Fruit fly (Drosophila melanogaster) whole organism: Measurements from ENCODE around the gene Cyp4s3.

Source experiments
- CG8478 ChIP-seq: fragments of >200 bp; optimal IDR thresholded peaks from 2 replicates; lab custom pipeline; 2018; ENCODE audit warnings: inconsistent platforms
- Dll ChIP-seq: fragments of >200 bp; optimal IDR thresholded peaks from 2 replicates; lab custom pipeline; 2017
- EcR ChIP-seq, 2 experiments: fragments of >200 bp; optimal IDR thresholded peaks; 2 replicates each; lab custom pipeline; 2017; ENCODE audit warnings: missing biosample characterization in 2 of 2, missing genetic modification characterization in 2 of 2, missing genetic modification reagents in 2 of 2
- pan ChIP-seq: fragments of >200 bp; optimal IDR thresholded peaks from 2 replicates; lab custom pipeline; 2017
- psq ChIP-seq: fragments of >200 bp; optimal IDR thresholded peaks from 2 replicates; lab custom pipeline; 2017
- usp ChIP-seq: fragments of >200 bp; optimal IDR thresholded peaks from 2 replicates; lab custom pipeline; 2017; ENCODE audit warnings: missing biosample characterization, missing genetic modification characterization, mixed read lengths

- TF ChIP-seq psq, result no peak
- no peak for TF ChIP-seq Dll
- TF ChIP-seq pan (lab: Kevin White, UChicago), result no peak
- TF ChIP-seq EcR (GFP tag; optimal IDR thresholded peaks at IDR 0.05; lab: Kevin White, UChicago), result no peak
- TF ChIP-seq CG8478 (lab: Kevin White, UChicago), result no peak
- TF ChIP-seq usp, result no peak
Measured at dm6 chrX:15085777-15086510, 30.4 kb downstream of the Cyp4s3 start, which contains the start of the genes CG15027 and Dbct.
